Worm (Caenorhabditis elegans) whole organism, L4/young adult: ENCODE data around the gene R11D1.7.

ENCODE experiments used
- W03F9.2 ChIP-seq: fragments of 150-350 bp; optimal IDR thresholded peaks from 2 replicates; lab custom pipeline; 2014; ENCODE audit warnings: missing biosample characterization, missing genetic modification characterization
- dao-5 ChIP-seq: sonication (generic microtip); optimal IDR thresholded peaks from 2 replicates; lab custom pipeline; 2016; ENCODE audit warnings: missing genotype, missing genetic modification characterization, moderate library complexity, missing compliant biosample characterization
- him-1 ChIP-seq: sonication (generic microtip); optimal IDR thresholded peaks from 2 replicates; lab custom pipeline; 2016; ENCODE audit warnings: missing genotype, missing genetic modification reagents, missing genetic modification characterization, missing compliant biosample characterization

R11D1.7 gene

ce11 chrV:12743778-12744502 lies 24.1 kb downstream of the R11D1.7 start:
- no peak for TF ChIP-seq him-1
- TF ChIP-seq dao-5: no peak
- no peak for TF ChIP-seq W03F9.2 (tag; lab: Kevin White, UChicago)

- TF ChIP-seq dao-5: no peak
- no peak for TF ChIP-seq him-1
- no peak for TF ChIP-seq W03F9.2 (tag; lab: Kevin White, UChicago)
Observed at ce11 chrV:12744979-12745378, 25.2 kb downstream of the R11D1.7 start, which contains the start of gene C15C8.7. Gene C15C8.7, minus strand, starts transcription at chrV:12745050.

ce11 chrV:12747431-12747830 lies 27.6 kb downstream of the R11D1.7 start, which contains the start of gene C15C8.4:
Gene C15C8.4, minus strand, starts transcription at chrV:12747463.
- TF ChIP-seq dao-5: no peak
- no peak for TF ChIP-seq W03F9.2 (tag; lab: Kevin White, UChicago)
- TF ChIP-seq him-1: no peak

ce11 chrV:12747856-12748255 lies 28.0 kb downstream of the R11D1.7 start, which contains the start of gene C15C8.5:
Gene C15C8.5, plus strand, starts transcription at chrV:12748007.
- TF ChIP-seq W03F9.2 (tag; lab: Kevin White, UChicago) (no peak), him-1 (no peak), dao-5 (no peak)

- TF ChIP-seq him-1 (no peak), dao-5 (no peak), W03F9.2 (tag; lab: Kevin White, UChicago) (no peak)
Observed at ce11 chrV:12749558-12749957, 29.7 kb downstream of the R11D1.7 start.

- TF ChIP-seq him-1: no peak
- no peak for TF ChIP-seq dao-5
- no peak for TF ChIP-seq W03F9.2 (tag; lab: Kevin White, UChicago)
Observed at ce11 chrV:12751495-12752050, 31.8 kb downstream of the R11D1.7 start, which contains the start of gene C15C8.6. Gene C15C8.6, minus strand, starts transcription at chrV:12751545.

ce11 chrV:12752407-12752806 lies 32.6 kb downstream of the R11D1.7 start, which contains the start of gene C15C8.8:
Gene C15C8.8, minus strand, starts transcription at chrV:12752507.
- no peak for TF ChIP-seq dao-5
- TF ChIP-seq W03F9.2 (tag; lab: Kevin White, UChicago): no peak
- no peak for TF ChIP-seq him-1

ce11 chrV:12754839-12755238 lies 35.0 kb downstream of the R11D1.7 start, which contains the start of gene gpa-13:
Gene gpa-13, minus strand, starts transcription at chrV:12754939.
- TF ChIP-seq W03F9.2 (tag; lab: Kevin White, UChicago) (no peak), him-1 (no peak), dao-5 (no peak)

- no peak for TF ChIP-seq him-1
- no peak for TF ChIP-seq dao-5
- no peak for TF ChIP-seq W03F9.2 (tag; lab: Kevin White, UChicago)
Observed at ce11 chrV:12759660-12760059, 39.8 kb downstream of the R11D1.7 start, which contains the start of gene papl-1. Gene papl-1, minus strand, starts transcription at chrV:12759760.

ce11 chrV:12760913-12761312 lies 41.1 kb downstream of the R11D1.7 start, which contains the start of gene F18E2.15:
Gene F18E2.15, minus strand, starts transcription at chrV:12761013.
- no peak for TF ChIP-seq W03F9.2 (tag; lab: Kevin White, UChicago)
- no peak for TF ChIP-seq dao-5
- no peak for TF ChIP-seq him-1

ce11 chrV:12763291-12763995 lies 43.6 kb downstream of the R11D1.7 start, which contains the start of the genes abcf-1 and scc-3:
Gene abcf-1, minus strand, starts transcription at chrV:12763375.
Gene scc-3, plus strand, starts transcription at chrV:12763945.
- TF ChIP-seq dao-5 (no peak), W03F9.2 (tag; lab: Kevin White, UChicago) (peak; percentile 11), him-1 (no peak)

ce11 chrV:12768946-12769345 lies 49.1 kb downstream of the R11D1.7 start, which contains the start of gene srt-43:
Gene srt-43, plus strand, starts transcription at chrV:12769246.
- TF ChIP-seq him-1 (no peak), W03F9.2 (tag; lab: Kevin White, UChicago) (no peak), dao-5 (no peak)
